Worm (Caenorhabditis elegans) whole organism, L1 larva: Measurements from ENCODE around the gene srw-33.

Experiments used
- ceh-82 ChIP-seq, 3 experiments: fragments of 150-350 bp in 1 of 3; sonication (generic microtip) in 2 of 3; optimal IDR thresholded peaks; 2 replicates each; lab custom pipeline; 2014 to 2017; ENCODE audit warnings: missing biosample characterization in 3 of 3, missing genetic modification characterization in 3 of 3
- elt-3 ChIP-seq, 6 experiments: fragments of 150-350 bp in 1 of 6; sonication (generic microtip); optimal IDR thresholded peaks; 2 replicates each; lab custom pipeline; 2017 to 2018; ENCODE audit warnings: missing biosample characterization in 6 of 6, missing genetic modification characterization in 6 of 6, inconsistent platforms in 1 of 6
- lin-39 ChIP-seq: fragments of 150-350 bp; optimal IDR thresholded peaks from 2 replicates; lab custom pipeline; 2014; ENCODE audit warnings: missing biosample characterization, missing genetic modification reagents, missing genetic modification characterization
- mep-1 ChIP-seq: fragments of 150-350 bp; optimal IDR thresholded peaks from 2 replicates; lab custom pipeline; 2014; ENCODE audit warnings: missing biosample characterization, missing genetic modification characterization
- nhr-237 ChIP-seq: fragments of 150-350 bp; optimal IDR thresholded peaks from 2 replicates; lab custom pipeline; 2014; ENCODE audit warnings: missing biosample characterization, missing genetic modification characterization
- nhr-28 ChIP-seq: fragments of 150-350 bp; optimal IDR thresholded peaks from 2 replicates; lab custom pipeline; 2014; ENCODE audit warnings: missing biosample characterization, missing genetic modification characterization
- pqm-1 ChIP-seq: sonication (generic microtip); optimal IDR thresholded peaks from 3 replicates; lab custom pipeline; 2017; ENCODE audit warnings: missing biosample characterization, missing genetic modification characterization
- unc-130 ChIP-seq: fragments of 150-350 bp; optimal IDR thresholded peaks from 2 replicates; lab custom pipeline; 2017; ENCODE audit warnings: missing biosample characterization, missing genetic modification characterization, inconsistent platforms

DNA sequence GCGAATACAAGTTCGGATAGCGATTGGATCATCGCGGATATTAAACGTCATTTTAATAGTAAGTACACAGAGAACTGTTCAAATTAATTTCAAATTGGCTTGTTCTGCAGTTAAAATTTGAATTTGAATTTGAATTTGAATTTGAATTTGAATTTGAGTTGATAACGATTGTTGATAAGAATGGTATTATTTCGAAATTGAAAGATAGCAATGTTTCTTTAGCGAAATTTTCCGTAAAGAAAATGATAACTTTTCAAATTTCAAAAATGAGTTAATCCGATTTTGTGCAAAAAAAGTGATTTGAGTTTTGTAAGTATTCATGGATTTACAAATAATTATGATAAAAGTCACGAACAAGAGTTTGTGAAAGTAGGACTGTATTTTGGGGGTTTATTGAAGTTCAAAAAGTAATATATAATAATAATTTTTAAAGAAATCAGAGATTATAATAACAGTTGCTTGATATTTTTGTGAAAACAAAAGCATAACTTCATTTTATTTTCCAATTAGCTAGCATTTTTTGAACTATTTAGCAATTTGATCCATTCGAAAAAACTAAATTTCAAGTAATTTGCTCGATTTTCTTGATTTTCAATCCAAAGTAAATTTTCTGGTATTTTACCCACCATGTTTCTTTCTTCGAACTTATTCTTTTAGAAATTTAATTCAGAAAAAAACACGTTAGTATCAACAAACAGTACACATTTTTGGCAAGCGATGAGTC, 25.8 kb downstream of the srw-33 start, which contains the start of gene Y36E3A.2:
- no peak for TF ChIP-seq nhr-28
- TF ChIP-seq pqm-1 (tag; lab: Kevin White, UChicago), result no peak
- no peak for TF ChIP-seq mep-1 (tag; lab: Kevin White, UChicago)
- no peak for TF ChIP-seq ceh-82 (tag; optimal IDR thresholded peaks at IDR 0.05; lab: Kevin White, UChicago)
- no peak for TF ChIP-seq lin-39
- no peak for TF ChIP-seq unc-130 (tag; lab: Kevin White, UChicago)
- no peak for TF ChIP-seq elt-3 (tag; optimal IDR thresholded peaks at IDR 0.05; lab: Kevin White, UChicago)
- TF ChIP-seq nhr-237 (tag; lab: Kevin White, UChicago), result no peak
